Fruit fly (Drosophila melanogaster): Measurements from ENCODE around the gene inaF-D.

The inaF-D gene

DNA sequence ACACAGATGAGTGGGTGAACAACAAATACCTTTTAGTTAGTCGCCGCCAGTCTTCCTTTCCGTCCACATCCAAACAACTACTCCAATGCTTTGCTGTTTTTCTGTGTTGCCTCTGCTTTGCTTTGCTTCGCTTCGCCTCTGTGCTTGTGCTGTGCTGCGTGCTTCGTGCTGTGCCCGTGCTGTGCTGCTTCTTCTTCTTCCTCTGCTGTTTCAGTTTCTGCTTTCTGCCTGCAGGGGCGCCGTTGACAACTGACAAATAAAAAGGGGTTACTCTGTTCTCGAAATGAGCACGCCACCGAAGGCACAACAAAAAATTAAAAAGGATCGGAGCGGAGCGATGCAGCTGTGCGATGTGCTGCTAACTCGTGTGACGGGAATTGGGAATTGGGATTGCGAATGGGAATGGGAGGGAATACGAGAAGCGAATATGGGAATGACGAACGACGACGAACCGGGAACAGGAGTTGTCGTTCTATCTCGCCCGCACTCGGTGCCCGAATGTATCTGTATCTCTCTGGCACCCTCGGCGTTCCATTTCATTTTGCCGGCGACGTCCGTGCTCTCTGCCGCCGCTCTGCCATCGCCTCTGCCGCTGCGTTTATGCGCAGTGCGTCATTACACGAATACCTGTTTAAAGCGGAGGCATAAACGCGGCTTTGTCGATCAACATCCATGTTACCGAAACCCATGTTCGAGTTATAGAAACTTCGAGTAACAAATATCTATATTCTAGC lies 14.2 kb downstream of the inaF-D start (continued):
- TF ChIP-seq HLH3B (GFP tag; IDR thresholded peaks at IDR 0.05) (peak; percentile 50), lilli (GFP tag; optimal IDR thresholded peaks at IDR 0.05) (peak; percentile 50), Lhr (GFP tag; optimal IDR thresholded peaks at IDR 0.05) (peak; percentile 40), MESR4 (GFP tag; optimal IDR thresholded peaks at IDR 0.05) (peak; percentile 37), CG4360 (GFP tag; IDR thresholded peaks at IDR 0.05) (peak; percentile 48; the same call in 1 of the 2 replicates), CG2712 (tag; optimal IDR thresholded peaks at IDR 0.05) (peak; percentile 56), wdn (GFP tag; IDR thresholded peaks at IDR 0.05) (peak; percentile 59; the same call in 1 of the 2 replicates), CG42726 (GFP tag; IDR thresholded peaks at IDR 0.05; ENCODE audit: partially characterized antibody) (no peak), btn (GFP tag; optimal IDR thresholded peaks at IDR 0.05) (no peak), ara (GFP tag; IDR thresholded peaks at IDR 0.05) (peak; percentile 57), az2 (GFP tag; optimal IDR thresholded peaks at IDR 0.05) (peak; percentile 18), Meics (GFP tag; optimal IDR thresholded peaks at IDR 0.05) (peak; percentile 82), nmo (GFP tag; optimal IDR thresholded peaks at IDR 0.05) (peak; percentile 61), Dll (GFP tag; IDR thresholded peaks at IDR 0.05; ENCODE audit: partially characterized antibody) (peak; percentile 34; the same call in 2 of the 4 replicates), Bgb (GFP tag; IDR thresholded peaks at IDR 0.05; ENCODE audit: partially characterized antibody) (no peak), Nf-YB (GFP tag; optimal IDR thresholded peaks at IDR 0.05) (peak; percentile 54), CG12942 (GFP tag; optimal IDR thresholded peaks at IDR 0.05) (peak; percentile 8), nau (GFP tag; optimal IDR thresholded peaks at IDR 0.05) (peak; percentile 58), mam (GFP tag; optimal IDR thresholded peaks at IDR 0.05) (peak; percentile 48), jing (GFP tag; optimal IDR thresholded peaks at IDR 0.05) (no peak), Sox102F (GFP tag; optimal IDR thresholded peaks at IDR 0.05) (peak; percentile 72), sim (GFP tag; IDR thresholded peaks at IDR 0.05) (no peak), nom (GFP tag; optimal IDR thresholded peaks at IDR 0.05) (peak; percentile 53), Scr (GFP tag; IDR thresholded peaks at IDR 0.05; ENCODE audit: partially characterized antibody) (peak; percentile 14; the same call in 1 of the 2 replicates), Vsx1 (GFP tag; optimal IDR thresholded peaks at IDR 0.05) (peak; percentile 23), CG2199 (GFP tag; IDR thresholded peaks at IDR 0.05) (no peak), Fer3 (tag; optimal IDR thresholded peaks at IDR 0.05) (peak; percentile 64), fd3F (GFP tag; optimal IDR thresholded peaks at IDR 0.05) (peak; percentile 46), sqz (GFP tag; optimal IDR thresholded peaks at IDR 0.05) (peak; percentile 46), lbe (GFP tag; optimal IDR thresholded peaks at IDR 0.05) (peak; percentile 27), BtbVII (GFP tag; optimal IDR thresholded peaks at IDR 0.05) (peak; percentile 42), Sry-δ (GFP tag; optimal IDR thresholded peaks at IDR 0.05) (peak; percentile 40), Hmr (GFP tag; optimal IDR thresholded peaks at IDR 0.05) (peak; percentile 77), so (GFP tag; IDR thresholded peaks at IDR 0.05) (0 out of 3 replicates have a peak, but pooled peaks have one; percentile 69), nerfin-1 (tag; optimal IDR thresholded peaks at IDR 0.05) (peak; percentile 63), Deaf1 (tag; optimal IDR thresholded peaks at IDR 0.05) (peak; percentile 90), maf-S (GFP tag; optimal IDR thresholded peaks at IDR 0.05) (peak; percentile 47), chif (GFP tag; optimal IDR thresholded peaks at IDR 0.05) (peak in 1 of 2 experiments; percentile 43), CG11456 (GFP tag; IDR thresholded peaks at IDR 0.05) (peak; percentile 87), Atf-2 (GFP tag; optimal IDR thresholded peaks at IDR 0.05) (peak; percentile 1), sd (tag; optimal IDR thresholded peaks at IDR 0.05) (peak; percentile 1), CG2116 (GFP tag; optimal IDR thresholded peaks at IDR 0.05) (no peak), E2f1 (GFP tag; IDR thresholded peaks at IDR 0.05) (peak; percentile 41), CG4282 (GFP tag; optimal IDR thresholded peaks at IDR 0.05) (no peak), Gug (GFP tag; IDR thresholded peaks at IDR 0.05) (peak; percentile 83), dmrt11E (tag; optimal IDR thresholded peaks at IDR 0.05) (no peak), Gsc (GFP tag; IDR thresholded peaks at IDR 0.05) (no peak), CG6791 (GFP tag; IDR thresholded peaks at IDR 0.05; ENCODE audit: partially characterized antibody) (peak; percentile 62; the same call in 1 of the 3 replicates)

All from whole organism, embryonic.